Worm (Caenorhabditis elegans) whole organism, late embryonic: ENCODE results near the gene clec-88.

Experiments
- F13H6.1 ChIP-seq: sonication (generic microtip); optimal IDR thresholded peaks from 2 replicates; lab custom pipeline; 2016; ENCODE audit warnings: missing genetic modification characterization, missing compliant biosample characterization
- fkh-10 ChIP-seq: fragments of 150-350 bp; optimal IDR thresholded peaks from 2 replicates; lab custom pipeline; 2014; ENCODE audit warnings: missing biosample characterization, missing genetic modification reagents, missing genetic modification characterization
- nfya-1 ChIP-seq: sonication (generic microtip); optimal IDR thresholded peaks from 2 replicates; lab custom pipeline; 2017; ENCODE audit warnings: missing genetic modification characterization, mild to moderate bottlenecking, missing compliant biosample characterization, antibody characterized with exemption, moderate library complexity
- rnt-1 ChIP-seq: sonication (generic microtip); optimal IDR thresholded peaks from 2 replicates; lab custom pipeline; 2016; ENCODE audit warnings: missing genetic modification characterization, missing compliant biosample characterization

DNA sequence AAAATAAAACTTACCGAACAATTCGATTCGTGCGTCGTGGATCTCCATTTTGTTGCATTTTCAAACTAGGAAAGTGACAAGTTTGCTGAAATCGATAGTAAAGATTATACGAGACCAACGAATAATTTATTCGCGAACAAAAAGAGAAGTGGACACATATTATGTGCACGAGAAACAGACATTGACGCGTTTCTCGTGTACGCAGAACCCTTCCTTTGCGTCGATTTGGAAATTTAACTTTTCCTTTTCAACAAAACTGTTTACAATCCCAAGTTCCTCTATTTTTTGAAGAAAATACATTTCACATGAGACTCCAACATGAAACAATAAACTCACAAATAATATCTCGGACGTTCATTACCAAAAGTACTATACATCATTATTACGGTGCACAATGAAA is 4.7 kb upstream of the clec-88 start, which contains the start of gene K10B2.4:
- TF ChIP-seq nfya-1 (tag; lab: Kevin White, UChicago) (peak; percentile 49), F13H6.1 (no peak), fkh-10 (no peak), rnt-1 (no peak)
